Fruit fly (Drosophila melanogaster): ENCODE data around the gene CG43319.

DNA sequence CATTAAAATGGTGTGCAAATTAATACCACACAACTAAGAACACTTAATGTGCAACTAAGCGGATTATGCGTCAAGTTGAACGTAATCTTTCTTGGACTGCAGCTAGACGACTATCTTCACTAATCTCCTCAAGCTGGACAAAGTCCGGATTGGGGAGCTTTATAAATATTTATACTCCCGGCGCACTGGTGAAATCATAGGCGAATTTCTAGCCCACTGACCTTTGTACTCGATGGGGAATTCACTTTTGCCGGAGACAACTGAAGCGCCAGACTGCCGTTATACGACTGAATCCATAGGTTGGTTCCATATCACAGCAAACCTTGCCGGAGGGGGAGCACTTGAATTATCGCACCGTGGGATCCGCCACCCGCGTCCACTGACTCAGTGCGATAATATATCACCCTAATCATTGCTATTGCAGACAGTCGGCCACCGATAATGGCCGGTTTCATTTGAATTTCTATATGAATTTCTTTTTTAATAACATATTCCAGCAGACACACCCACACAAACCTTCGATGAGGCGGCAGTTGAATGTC, 12.0 kb downstream of the CG43319 start:
- TF ChIP-seq CG8478 (optimal IDR thresholded peaks at IDR 0.05) (no peak), CTCF (optimal IDR thresholded peaks at IDR 0.05) (no peak)

Data from S2 (cell line).